Fruit fly (Drosophila melanogaster): ENCODE results near the gene CG32277.

The CG32277 gene

dm6 chr3L:3194059-3194458 lies 11.2 kb downstream of the CG32277 start (continued):
- TF ChIP-seq tna (GFP tag; IDR thresholded peaks at IDR 0.05; ENCODE audit: partially characterized antibody) (no peak), ap (GFP tag; IDR thresholded peaks at IDR 0.05) (peak; percentile 90), GATAe (GFP tag; conservative IDR thresholded peaks at IDR 0.05) (peak; percentile 43; the same call in 1 of the 2 replicates), CG13287 (GFP tag; IDR thresholded peaks at IDR 0.05; ENCODE audit: partially characterized antibody) (no peak), tup (GFP tag; optimal IDR thresholded peaks at IDR 0.05) (peak; percentile 77), vnd (GFP tag; IDR thresholded peaks at IDR 0.05; ENCODE audit: partially characterized antibody) (no peak), CG15269 (tag; optimal IDR thresholded peaks at IDR 0.05) (peak; percentile 96), Ada2b (GFP tag; IDR thresholded peaks at IDR 0.05) (peak; percentile 95), CG15479 (GFP tag; optimal IDR thresholded peaks at IDR 0.05) (peak; percentile 43), CG16815 (GFP tag; optimal IDR thresholded peaks at IDR 0.05) (peak; percentile 85), CG6254 (GFP tag; optimal IDR thresholded peaks at IDR 0.05) (peak; percentile 93), eyg (GFP tag; optimal IDR thresholded peaks at IDR 0.05) (no peak), CG12769 (tag; optimal IDR thresholded peaks at IDR 0.05) (peak; percentile 90), Dek (tag; optimal IDR thresholded peaks at IDR 0.05) (peak; percentile 93), ci (GFP tag; IDR thresholded peaks at IDR 0.05) (peak; percentile 97), CG10462 (GFP tag; optimal IDR thresholded peaks at IDR 0.05) (peak; percentile 80), CG11247 (GFP tag; IDR thresholded peaks at IDR 0.05) (peak; percentile 92), gem (tag; optimal IDR thresholded peaks at IDR 0.05) (peak; percentile 96), CG5180 (GFP tag; optimal IDR thresholded peaks at IDR 0.05) (peak; percentile 80), jigr1 (GFP tag; IDR thresholded peaks at IDR 0.05) (peak; percentile 90), BtbVII (GFP tag; optimal IDR thresholded peaks at IDR 0.05) (peak; percentile 95), pita (GFP tag; optimal IDR thresholded peaks at IDR 0.05) (no peak), ftz-f1 (GFP tag; optimal IDR thresholded peaks at IDR 0.05) (no peak), stwl (tag; optimal IDR thresholded peaks at IDR 0.05) (peak; percentile 50), sens-2 (GFP tag; IDR thresholded peaks at IDR 0.05) (peak; percentile 92), croc (GFP tag; conservative IDR thresholded peaks at IDR 0.05) (peak; percentile 88), CG33213 (GFP tag; optimal IDR thresholded peaks at IDR 0.05) (peak; percentile 57), CG1024 (GFP tag; IDR thresholded peaks at IDR 0.05) (peak; percentile 91), insv (GFP tag; optimal IDR thresholded peaks at IDR 0.05) (peak in 1 of 2 experiments; percentile 11), Hr3 (GFP tag; optimal IDR thresholded peaks at IDR 0.05) (peak; percentile 89), Vsx1 (GFP tag; optimal IDR thresholded peaks at IDR 0.05) (peak; percentile 86), CkIIα-i1 (GFP tag; IDR thresholded peaks at IDR 0.05) (0 out of 2 replicates have a peak, but pooled peaks have one; percentile 15), fu2 (GFP tag; optimal IDR thresholded peaks at IDR 0.05) (peak; percentile 14), hth (optimal IDR thresholded peaks at IDR 0.05) (no peak), CG31441 (GFP tag; IDR thresholded peaks at IDR 0.05) (peak; percentile 96), zfh1 (GFP tag; IDR thresholded peaks at IDR 0.05) (peak; percentile 95), Side (GFP tag; optimal IDR thresholded peaks at IDR 0.05) (peak; percentile 41), CG7928 (GFP tag; optimal IDR thresholded peaks at IDR 0.05) (peak; percentile 50), Hsf (GFP tag; optimal IDR thresholded peaks at IDR 0.05) (peak; percentile 76), CG10366 (GFP tag; IDR thresholded peaks at IDR 0.05) (peak; percentile 94), Sox102F (GFP tag; optimal IDR thresholded peaks at IDR 0.05) (peak; percentile 96), E2f1 (GFP tag; IDR thresholded peaks at IDR 0.05) (peak; percentile 94), CG34376 (GFP tag; optimal IDR thresholded peaks at IDR 0.05) (peak; percentile 28), B-H1 (GFP tag; IDR thresholded peaks at IDR 0.05) (peak; percentile 93), gce (GFP tag; IDR thresholded peaks at IDR 0.05) (peak; percentile 86), CG31388 (GFP tag; optimal IDR thresholded peaks at IDR 0.05) (peak; percentile 64), CG32767 (GFP tag; IDR thresholded peaks at IDR 0.05) (peak; percentile 90), Adf1 (GFP tag; IDR thresholded peaks at IDR 0.05) (peak; percentile 70), C15 (GFP tag; IDR thresholded peaks at IDR 0.05) (peak; percentile 79; the same call in 2 of the 3 replicates), CG30403 (GFP tag; optimal IDR thresholded peaks at IDR 0.05) (peak; percentile 85), Lhr (GFP tag; optimal IDR thresholded peaks at IDR 0.05) (peak; percentile 78)

Measured in whole organism, embryonic.